Worm (Caenorhabditis elegans) whole organism, young adult: Measurements from ENCODE around the gene cul-6.

Source experiments
- C06A6.2 ChIP-seq: fragments of 200-800 bp; sonication (Bioruptor generic); conservative IDR thresholded peaks from 2 replicates; pipeline ENCODE4 v1.3.6; 2022; ENCODE audit warnings: missing genetic modification characterization, missing compliant biosample characterization
- C17E4.6 ChIP-seq: fragments of 200-800 bp; sonication (Bioruptor generic); IDR thresholded peaks from 2 replicates; pipeline ENCODE4 v1.3.6; 2022; ENCODE audit warnings: missing genetic modification reagents, missing genetic modification characterization, missing compliant biosample characterization
- D2030.7 ChIP-seq: fragments of 200-800 bp; sonication (Bioruptor generic); IDR thresholded peaks from 2 replicates; pipeline ENCODE4 v1.3.6; 2022; ENCODE audit warnings: missing genetic modification reagents, missing genetic modification characterization, missing compliant biosample characterization
- F10E7.11 ChIP-seq: sonication (generic microtip); optimal IDR thresholded peaks from 2 replicates; lab custom pipeline; 2017; ENCODE audit warnings: mild to moderate bottlenecking, missing genetic modification characterization, moderate library complexity, missing compliant biosample characterization
- F52B5.7 ChIP-seq: sonication (generic microtip); optimal IDR thresholded peaks from 2 replicates; lab custom pipeline; 2016; ENCODE audit warnings: mild to moderate bottlenecking, missing genetic modification characterization, missing compliant biosample characterization
- F55B11.4 ChIP-seq: sonication (generic microtip); optimal IDR thresholded peaks from 2 replicates; lab custom pipeline; 2016; ENCODE audit warnings: missing compliant biosample characterization, missing genetic modification characterization, borderline replicate concordance; ENCODE audit not compliant: insufficient read depth
- T07F8.4 ChIP-seq: sonication (generic microtip); optimal IDR thresholded peaks from 2 replicates; lab custom pipeline; 2016; ENCODE audit warnings: mild to moderate bottlenecking, missing genetic modification characterization, moderate library complexity, missing compliant biosample characterization
- Y53F4B.3 ChIP-seq: fragments of 200-800 bp; sonication (Bioruptor generic); IDR thresholded peaks from 2 replicates; pipeline ENCODE4 v1.3.6; 2022; ENCODE audit warnings: missing genetic modification reagents, missing genetic modification characterization, missing compliant biosample characterization
- Y79H2A.3 ChIP-seq: fragments of 200-800 bp; sonication (Bioruptor generic); conservative IDR thresholded peaks from 2 replicates; pipeline ENCODE4 v1.3.6; 2022; ENCODE audit warnings: missing genetic modification reagents, missing genetic modification characterization, missing compliant biosample characterization
- Y95B8A.8 ChIP-seq: fragments of 200-800 bp; sonication (Bioruptor generic); IDR thresholded peaks from 2 replicates; pipeline ENCODE4 v1.3.6; 2022; ENCODE audit warnings: missing genetic modification reagents, missing genetic modification characterization, missing compliant biosample characterization
- ZK185.1 ChIP-seq: sonication (generic microtip); optimal IDR thresholded peaks from 2 replicates; lab custom pipeline; 2016; ENCODE audit warnings: mild to moderate bottlenecking, missing genetic modification characterization, missing compliant biosample characterization; ENCODE audit not compliant: poor library complexity, severe bottlenecking
- aptf-2 ChIP-seq: fragments of 200-800 bp; sonication (Bioruptor generic); conservative IDR thresholded peaks from 2 replicates; pipeline ENCODE4 v1.3.6; 2022; ENCODE audit warnings: missing genetic modification reagents, missing genetic modification characterization, missing compliant biosample characterization
- attf-3 ChIP-seq: fragments of 200-800 bp; sonication (Bioruptor generic); conservative IDR thresholded peaks from 2 replicates; pipeline ENCODE4 v1.3.6; 2022; ENCODE audit warnings: missing genetic modification reagents, missing genetic modification characterization, missing compliant biosample characterization
- attf-5 ChIP-seq: fragments of 200-800 bp; sonication (Bioruptor generic); optimal IDR thresholded peaks from 2 replicates; lab custom pipeline; 2018; ENCODE audit warnings: mild to moderate bottlenecking, missing genetic modification characterization, missing compliant biosample characterization
- bed-1 ChIP-seq: fragments of 200-800 bp; sonication (Bioruptor generic); IDR thresholded peaks from 2 replicates; pipeline ENCODE4 v1.3.6; 2022; ENCODE audit warnings: missing genetic modification reagents, missing genetic modification characterization, missing compliant biosample characterization
- ccch-3 ChIP-seq: fragments of 200-800 bp; sonication (Bioruptor generic); optimal IDR thresholded peaks from 2 replicates; lab custom pipeline; 2018; ENCODE audit warnings: mild to moderate bottlenecking, missing genetic modification characterization, missing compliant biosample characterization
- ceh-100 ChIP-seq: fragments of 200-800 bp; sonication (Bioruptor generic); IDR thresholded peaks from 2 replicates; pipeline ENCODE4 v1.3.6; 2022; ENCODE audit warnings: missing genetic modification reagents, missing genetic modification characterization, missing compliant biosample characterization
- ceh-79 ChIP-seq: sonication (generic microtip); optimal IDR thresholded peaks from 2 replicates; lab custom pipeline; 2017; ENCODE audit warnings: mild to moderate bottlenecking, missing genetic modification characterization, missing compliant biosample characterization
- die-1 ChIP-seq: sonication (generic microtip); optimal IDR thresholded peaks from 2 replicates; lab custom pipeline; 2016; ENCODE audit warnings: missing genotype, mild to moderate bottlenecking, missing genetic modification characterization, missing compliant biosample characterization
- ekl-4 ChIP-seq: fragments of 200-800 bp; sonication (Bioruptor generic); IDR thresholded peaks from 2 replicates; pipeline ENCODE4 v1.3.6; 2022; ENCODE audit warnings: missing genetic modification reagents, missing genetic modification characterization, missing compliant biosample characterization
- fkh-3 ChIP-seq: sonication (generic microtip); optimal IDR thresholded peaks from 2 replicates; lab custom pipeline; 2016; ENCODE audit warnings: mild to moderate bottlenecking, missing genetic modification characterization, missing compliant biosample characterization
- gei-17 ChIP-seq: fragments of 200-800 bp; sonication (Bioruptor generic); optimal IDR thresholded peaks from 2 replicates; lab custom pipeline; 2018; ENCODE audit warnings: mild to moderate bottlenecking, missing genetic modification characterization, missing compliant biosample characterization
- hlh-12 ChIP-seq: sonication (generic microtip); optimal IDR thresholded peaks from 2 replicates; lab custom pipeline; 2016; ENCODE audit warnings: missing genetic modification characterization, missing compliant biosample characterization
- hmg-1.2 ChIP-seq: fragments of 200-800 bp; sonication (Bioruptor generic); IDR thresholded peaks from 2 replicates; pipeline ENCODE4 v1.3.6; 2022; ENCODE audit warnings: missing genetic modification reagents, missing genetic modification characterization, missing compliant biosample characterization
- hmg-20 ChIP-seq: fragments of 200-800 bp; sonication (Bioruptor generic); IDR thresholded peaks from 2 replicates; pipeline ENCODE4 v1.3.6; 2022; ENCODE audit warnings: missing genetic modification reagents, missing genetic modification characterization, missing compliant biosample characterization
- lag-1 ChIP-seq: fragments of 200-800 bp; sonication (Bioruptor generic); IDR thresholded peaks from 2 replicates; pipeline ENCODE4 v1.3.6; 2022; ENCODE audit warnings: missing genetic modification reagents, missing genetic modification characterization, missing compliant biosample characterization
- let-526 ChIP-seq: fragments of 200-800 bp; sonication (Bioruptor generic); IDR thresholded peaks from 2 replicates; pipeline ENCODE4 v1.3.6; 2022; ENCODE audit warnings: missing genetic modification reagents, missing genetic modification characterization, missing compliant biosample characterization
- lin-26 ChIP-seq: fragments of 200-800 bp; sonication (Bioruptor generic); IDR thresholded peaks from 2 replicates; pipeline ENCODE4 v1.3.6; 2022; ENCODE audit warnings: missing genetic modification reagents, missing genetic modification characterization, missing compliant biosample characterization
- lin-54 ChIP-seq: fragments of 200-800 bp; sonication (Bioruptor generic); optimal IDR thresholded peaks from 2 replicates; lab custom pipeline; 2018; ENCODE audit warnings: mild to moderate bottlenecking, missing genetic modification characterization, missing compliant biosample characterization
- mcd-1 ChIP-seq: fragments of 200-800 bp; sonication (Bioruptor generic); IDR thresholded peaks from 2 replicates; pipeline ENCODE4 v1.3.6; 2022; ENCODE audit warnings: missing genetic modification reagents, missing genetic modification characterization, missing compliant biosample characterization
- mes-4 ChIP-seq: sonication (generic microtip); optimal IDR thresholded peaks from 2 replicates; lab custom pipeline; 2016; ENCODE audit warnings: missing genotype, missing genetic modification characterization, missing compliant biosample characterization
- mxl-1 ChIP-seq: sonication (generic microtip); optimal IDR thresholded peaks from 2 replicates; lab custom pipeline; 2016; ENCODE audit warnings: missing genetic modification characterization, missing compliant biosample characterization
- nfya-1 ChIP-seq: sonication (generic microtip); optimal IDR thresholded peaks from 2 replicates; lab custom pipeline; 2017; ENCODE audit warnings: antibody characterized with exemption, missing compliant biosample characterization, missing genetic modification characterization, borderline replicate concordance; ENCODE audit not compliant: insufficient read depth
- nfyb-1 ChIP-seq: fragments of 200-800 bp; sonication (Bioruptor generic); IDR thresholded peaks from 2 replicates; pipeline ENCODE4 v1.3.6; 2022; ENCODE audit warnings: missing genetic modification reagents, missing genetic modification characterization, missing compliant biosample characterization
- nhr-27 ChIP-seq: fragments of 200-800 bp; sonication (Bioruptor generic); optimal IDR thresholded peaks from 2 replicates; lab custom pipeline; 2018; ENCODE audit warnings: mild to moderate bottlenecking, missing genetic modification characterization, moderate library complexity, missing compliant biosample characterization
- nhr-90 ChIP-seq: sonication (generic microtip); optimal IDR thresholded peaks from 2 replicates; lab custom pipeline; 2016; ENCODE audit warnings: missing genotype, mild to moderate bottlenecking, missing genetic modification characterization, missing compliant biosample characterization
- pbrm-1 ChIP-seq: fragments of 200-800 bp; sonication (Bioruptor generic); IDR thresholded peaks from 2 replicates; pipeline ENCODE4 v1.3.6; 2022; ENCODE audit warnings: missing genetic modification reagents, missing genetic modification characterization, missing compliant biosample characterization
- repo-1 ChIP-seq: sonication (generic microtip); optimal IDR thresholded peaks from 2 replicates; lab custom pipeline; 2017; ENCODE audit warnings: mild to moderate bottlenecking, missing genetic modification characterization, missing compliant biosample characterization
- snpc-1.1 ChIP-seq: sonication (generic microtip); optimal IDR thresholded peaks from 2 replicates; lab custom pipeline; 2017; ENCODE audit warnings: missing genetic modification characterization, mild to moderate bottlenecking, missing compliant biosample characterization, antibody characterized with exemption, moderate library complexity, missing genotype, missing genetic modification reagents; ENCODE audit not compliant: insufficient read depth
- snpc-1.3 ChIP-seq: sonication (generic microtip); optimal IDR thresholded peaks from 2 replicates; lab custom pipeline; 2017; ENCODE audit warnings: missing genetic modification characterization, mild to moderate bottlenecking, missing compliant biosample characterization, antibody characterized with exemption, moderate library complexity, missing genotype, missing genetic modification reagents; ENCODE audit not compliant: insufficient read depth
- somi-1 ChIP-seq: fragments of 200-800 bp; sonication (Bioruptor generic); optimal IDR thresholded peaks from 2 replicates; lab custom pipeline; 2018; ENCODE audit warnings: mild to moderate bottlenecking, missing genetic modification characterization, missing compliant biosample characterization
- sptf-2 ChIP-seq: fragments of 200-800 bp; sonication (Bioruptor generic); optimal IDR thresholded peaks from 2 replicates; lab custom pipeline; 2018; ENCODE audit warnings: mild to moderate bottlenecking, missing genetic modification characterization, missing compliant biosample characterization
- tlf-1 ChIP-seq: fragments of 200-800 bp; sonication (Bioruptor generic); optimal IDR thresholded peaks from 2 replicates; lab custom pipeline; 2018; ENCODE audit warnings: mild to moderate bottlenecking, missing genetic modification characterization, missing compliant biosample characterization
- unc-62 ChIP-seq: fragments of 150-350 bp; optimal IDR thresholded peaks from 2 replicates; lab custom pipeline; 2014; ENCODE audit warnings: missing biosample characterization, missing genetic modification reagents, missing genetic modification characterization
- xnd-1 ChIP-seq: sonication (generic microtip); optimal IDR thresholded peaks from 2 replicates; lab custom pipeline; 2016; ENCODE audit warnings: missing genotype, missing genetic modification reagents, missing genetic modification characterization, missing compliant biosample characterization
- ztf-25 ChIP-seq: fragments of 200-800 bp; sonication (Bioruptor generic); IDR thresholded peaks from 2 replicates; pipeline ENCODE4 v1.3.6; 2022; ENCODE audit warnings: missing genetic modification reagents, missing genetic modification characterization, missing compliant biosample characterization
- ztf-26 ChIP-seq: sonication (generic microtip); optimal IDR thresholded peaks from 2 replicates; lab custom pipeline; 2017; ENCODE audit warnings: missing genetic modification characterization, missing compliant biosample characterization
- ztf-3 ChIP-seq: fragments of 200-800 bp; sonication (Bioruptor generic); optimal IDR thresholded peaks from 2 replicates; lab custom pipeline; 2018; ENCODE audit warnings: mild to moderate bottlenecking, missing genetic modification characterization, missing compliant biosample characterization

The cul-6 gene

ce11 chrIV:12594574-12594973, 4.3 kb upstream of the cul-6 start (continued):
- TF ChIP-seq mxl-1 (tag; lab: Kevin White, UChicago) (peak; percentile 44), ceh-100 (GFP tag; lab: Robert Waterston, UW) (peak; percentile 60), pbrm-1 (GFP tag; lab: Robert Waterston, UW) (0 out of 2 replicates have a peak, but pooled peaks have one; percentile 51), die-1 (tag; lab: Kevin White, UChicago) (peak; percentile 90), let-526 (GFP tag; lab: Robert Waterston, UW) (0 out of 2 replicates have a peak, but pooled peaks have one; percentile 44), nhr-27 (peak; percentile 17), nfya-1 (no peak), snpc-1.1 (tag; lab: Kevin White, UChicago) (no peak), snpc-1.3 (tag; lab: Kevin White, UChicago) (no peak), ztf-3 (GFP tag; lab: Kevin White, UChicago) (no peak), hlh-12 (tag; lab: Kevin White, UChicago) (peak; percentile 1), ztf-26 (tag; lab: Kevin White, UChicago) (peak; percentile 59), T07F8.4 (tag; lab: Kevin White, UChicago) (peak; percentile 77), Y79H2A.3 (GFP tag; lab: Robert Waterston, UW) (no peak), xnd-1 (tag; lab: Kevin White, UChicago) (no peak), nfyb-1 (GFP tag; lab: Robert Waterston, UW) (peak; percentile 83), F55B11.4 (tag; lab: Kevin White, UChicago) (no peak), fkh-3 (tag; lab: Kevin White, UChicago) (no peak), lag-1 (no peak), aptf-2 (GFP tag; lab: Robert Waterston, UW) (0 out of 2 replicates have a peak, but pooled peaks have one; percentile 59), sptf-2 (GFP tag; lab: Kevin White, UChicago) (no peak), D2030.7 (GFP tag; lab: Robert Waterston, UW) (peak; percentile 45), hmg-20 (GFP tag; lab: Robert Waterston, UW) (0 out of 2 replicates have a peak, but pooled peaks have one; percentile 39), hmg-1.2 (peak; percentile 89), lin-26 (GFP tag; lab: Robert Waterston, UW) (peak; percentile 89), bed-1 (GFP tag; lab: Robert Waterston, UW) (no peak), attf-5 (GFP tag; lab: Kevin White, UChicago) (peak; percentile 76), Y95B8A.8 (GFP tag; lab: Robert Waterston, UW) (peak; percentile 77), ekl-4 (GFP tag; lab: Robert Waterston, UW) (peak; percentile 68), mes-4 (tag; lab: Kevin White, UChicago) (peak; percentile 18), C06A6.2 (GFP tag; lab: Robert Waterston, UW) (0 out of 2 replicates have a peak, but pooled peaks have one; percentile 35), lin-54 (GFP tag; lab: Kevin White, UChicago) (peak; percentile 64), gei-17 (GFP tag; lab: Kevin White, UChicago) (peak; percentile 4), tlf-1 (GFP tag; lab: Kevin White, UChicago) (no peak), somi-1 (GFP tag; lab: Kevin White, UChicago) (peak; percentile 72), ceh-79 (no peak), F52B5.7 (tag; lab: Kevin White, UChicago) (peak; percentile 48), Y53F4B.3 (GFP tag; lab: Robert Waterston, UW) (peak; percentile 81), ztf-25 (GFP tag; lab: Robert Waterston, UW) (peak; percentile 90; the same call in 1 of the 2 replicates), nhr-90 (peak; percentile 78), attf-3 (peak; percentile 66), F10E7.11 (no peak), C17E4.6 (no peak), ccch-3 (no peak), repo-1 (tag; lab: Kevin White, UChicago) (peak; percentile 18), mcd-1 (GFP tag; lab: Robert Waterston, UW) (peak; percentile 76), unc-62 (no peak), ZK185.1 (peak; percentile 59)
